Fruit fly (Drosophila melanogaster) ovary, adult (tissue): ENCODE results near the gene CG10512.
A peak's percentile ranks its signal among the peaks of the same experiment; 100 is the strongest.

Experiments
- CG17801 ChIP-seq: fragments of 200-800 bp; optimal IDR thresholded peaks from 2 replicates; lab custom pipeline; 2019; ENCODE audit warnings: missing biosample characterization, mild to moderate bottlenecking, missing genetic modification characterization, moderate library complexity; ENCODE audit not compliant: partially characterized antibody

CG10512 gene

dm6 chr3L:21229764-21230163, 27.0 kb downstream of the CG10512 start:
- TF ChIP-seq CG17801 (GFP tag; lab: Kevin White, UChicago): no peak

- no peak for TF ChIP-seq CG17801 (GFP tag; lab: Kevin White, UChicago)
Measured at dm6 chr3L:21230762-21231161, 28.0 kb downstream of the CG10512 start.

dm6 chr3L:21236959-21237551, 34.3 kb downstream of the CG10512 start:
- no peak for TF ChIP-seq CG17801 (GFP tag; lab: Kevin White, UChicago)

dm6 chr3L:21238377-21238776, 35.7 kb downstream of the CG10512 start:
- no peak for TF ChIP-seq CG17801 (GFP tag; lab: Kevin White, UChicago)

- peak; percentile 46 for TF ChIP-seq CG17801 (GFP tag; lab: Kevin White, UChicago)
Measured at dm6 chr3L:21239999-21240509, 37.3 kb downstream of the CG10512 start.

dm6 chr3L:21241447-21241983, 38.8 kb downstream of the CG10512 start:
- TF ChIP-seq CG17801 (GFP tag; lab: Kevin White, UChicago): no peak

dm6 chr3L:21242958-21243357, 40.2 kb downstream of the CG10512 start:
- TF ChIP-seq CG17801 (GFP tag; lab: Kevin White, UChicago): no peak

- no peak for TF ChIP-seq CG17801 (GFP tag; lab: Kevin White, UChicago)
Measured at dm6 chr3L:21243417-21243816, 40.7 kb downstream of the CG10512 start.

- no peak for TF ChIP-seq CG17801 (GFP tag; lab: Kevin White, UChicago)
Measured at dm6 chr3L:21251381-21251780, 48.7 kb downstream of the CG10512 start.

dm6 chr3L:21252525-21252924, 49.8 kb downstream of the CG10512 start:
- TF ChIP-seq CG17801 (GFP tag; lab: Kevin White, UChicago): no peak

- TF ChIP-seq CG17801 (GFP tag; lab: Kevin White, UChicago): no peak
Measured at dm6 chr3L:21252932-21253760, 50.4 kb downstream of the CG10512 start.

- no peak for TF ChIP-seq CG17801 (GFP tag; lab: Kevin White, UChicago)
Measured at dm6 chr3L:21253761-21254523, 51.2 kb downstream of the CG10512 start.

- no peak for TF ChIP-seq CG17801 (GFP tag; lab: Kevin White, UChicago)
Measured at dm6 chr3L:21254524-21254972, 51.8 kb downstream of the CG10512 start.

dm6 chr3L:21256062-21257023, 53.6 kb downstream of the CG10512 start:
- no peak for TF ChIP-seq CG17801 (GFP tag; lab: Kevin White, UChicago)
